Worm (Caenorhabditis elegans) whole organism, L4 larva: Measurements from ENCODE around the gene oac-48.

Experiments
- F10B5.3 ChIP-seq: sonication (generic microtip); optimal IDR thresholded peaks from 2 replicates; lab custom pipeline; 2016; ENCODE audit warnings: mild to moderate bottlenecking, missing genetic modification characterization, missing compliant biosample characterization
- F37D6.2 ChIP-seq: sonication (generic microtip); optimal IDR thresholded peaks from 2 replicates; lab custom pipeline; 2016; ENCODE audit warnings: mild to moderate bottlenecking, missing genetic modification characterization, missing compliant biosample characterization
- F44E2.7 ChIP-seq: fragments of 200-800 bp; sonication (Bioruptor generic); IDR thresholded peaks from 2 replicates; pipeline ENCODE4 v2.1.2; 2022; ENCODE audit warnings: missing genetic modification characterization, missing compliant biosample characterization
- R02D3.7 ChIP-seq: fragments of 150-350 bp; sonication (generic microtip); optimal IDR thresholded peaks from 3 replicates; lab custom pipeline; 2014; ENCODE audit warnings: missing biosample characterization, missing genetic modification characterization
- T20F7.1 ChIP-seq: fragments of 200-800 bp; sonication (Bioruptor generic); optimal IDR thresholded peaks from 2 replicates; lab custom pipeline; 2018; ENCODE audit warnings: mild to moderate bottlenecking, missing genetic modification characterization, missing compliant biosample characterization
- Y48G9A.11 ChIP-seq: fragments of 200-800 bp; sonication (Bioruptor generic); IDR thresholded peaks from 2 replicates; pipeline ENCODE4 v1.3.6; 2022; ENCODE audit warnings: missing genetic modification reagents, missing genetic modification characterization, missing compliant biosample characterization
- Y5F2A.4 ChIP-seq: fragments of 200-800 bp; sonication (Bioruptor generic); optimal IDR thresholded peaks from 2 replicates; lab custom pipeline; 2018; ENCODE audit warnings: mild to moderate bottlenecking, missing genetic modification characterization, missing compliant biosample characterization
- ZK337.2 ChIP-seq: fragments of 200-800 bp; sonication (Bioruptor generic); IDR thresholded peaks from 2 replicates; pipeline ENCODE4 v1.3.6; 2022; ENCODE audit warnings: missing genetic modification reagents, missing genetic modification characterization, missing compliant biosample characterization
- aha-1 ChIP-seq: fragments of 150-350 bp; peaks from one replicate; lab custom pipeline; 2014; ENCODE audit warnings: missing biosample characterization, missing genetic modification characterization
- ceh-20 ChIP-seq: fragments of 200-800 bp; sonication (Bioruptor generic); IDR thresholded peaks from 2 replicates; pipeline ENCODE4 v1.3.6; 2022; ENCODE audit warnings: missing genetic modification reagents, missing genetic modification characterization, missing compliant biosample characterization
- ceh-32 ChIP-seq: sonication (generic microtip); optimal IDR thresholded peaks from 2 replicates; lab custom pipeline; 2016; ENCODE audit warnings: mild to moderate bottlenecking, missing genetic modification characterization, missing compliant biosample characterization; ENCODE audit not compliant: poor library complexity
- ceh-82 ChIP-seq: sonication (generic microtip); optimal IDR thresholded peaks from 2 replicates; lab custom pipeline; 2017; ENCODE audit warnings: missing biosample characterization, missing genetic modification characterization
- ces-1 ChIP-seq: fragments of 150-350 bp; sonication (generic microtip); optimal IDR thresholded peaks from 4 replicates; lab custom pipeline; 2014; ENCODE audit warnings: missing biosample characterization, missing genetic modification reagents, missing genetic modification characterization
- daf-16 ChIP-seq, 3 experiments: sonication (generic microtip); optimal IDR thresholded peaks; 2 replicates each; lab custom pipeline; 2016 to 2017; ENCODE audit warnings: missing genetic modification characterization in 3 of 3, missing genetic modification reagents in 3 of 3, mild to moderate bottlenecking in 2 of 3, missing compliant biosample characterization in 2 of 3, missing biosample characterization in 1 of 3, moderate library complexity in 1 of 3
- daf-19 ChIP-seq: fragments of 200-800 bp; sonication (Bioruptor generic); conservative IDR thresholded peaks from 2 replicates; pipeline ENCODE4 v1.3.6; 2022; ENCODE audit warnings: missing genetic modification characterization, missing compliant biosample characterization
- dmd-8 ChIP-seq: fragments of 200-800 bp; sonication (Bioruptor generic); IDR thresholded peaks from 2 replicates; pipeline ENCODE4 v1.3.6; 2022; ENCODE audit warnings: missing genetic modification characterization, missing compliant biosample characterization
- fkh-10 ChIP-seq: fragments of 150-350 bp; optimal IDR thresholded peaks from 2 replicates; lab custom pipeline; 2014; ENCODE audit warnings: missing biosample characterization, missing genetic modification reagents, missing genetic modification characterization
- hmg-1.1 ChIP-seq: fragments of 200-800 bp; sonication (Bioruptor generic); IDR thresholded peaks from 2 replicates; pipeline ENCODE4 v1.3.6; 2022; ENCODE audit warnings: missing genetic modification reagents, missing genetic modification characterization, missing compliant biosample characterization
- jun-1 ChIP-seq: fragments of 150-350 bp; optimal IDR thresholded peaks from 2 replicates; lab custom pipeline; 2014; ENCODE audit warnings: missing biosample characterization, missing genetic modification reagents, missing genetic modification characterization
- lin-1 ChIP-seq: fragments of 200-800 bp; sonication (Bioruptor generic); IDR thresholded peaks from 2 replicates; pipeline ENCODE4 v1.3.6; 2022; ENCODE audit warnings: missing genetic modification reagents, missing genetic modification characterization, missing compliant biosample characterization
- lin-13 ChIP-seq: fragments of 150-350 bp; optimal IDR thresholded peaks from 2 replicates; lab custom pipeline; 2014; ENCODE audit warnings: missing biosample characterization, missing genetic modification reagents, missing genetic modification characterization
- lin-15B ChIP-seq: fragments of 150-350 bp; sonication (generic microtip); optimal IDR thresholded peaks from 3 replicates; lab custom pipeline; 2014; ENCODE audit warnings: missing biosample characterization, missing genetic modification characterization
- lin-39 ChIP-seq: fragments of 150-350 bp; optimal IDR thresholded peaks from 2 replicates; lab custom pipeline; 2014; ENCODE audit warnings: missing biosample characterization, missing genetic modification reagents, missing genetic modification characterization
- lsy-2 ChIP-seq, 2 experiments: fragments of 150-350 bp in 1 of 2; sonication (generic microtip) in 1 of 2; optimal IDR thresholded peaks; 2 replicates each; lab custom pipeline; 2014 to 2017; ENCODE audit warnings: missing biosample characterization in 2 of 2, missing genetic modification characterization in 2 of 2
- madf-9 ChIP-seq: fragments of 200-800 bp; sonication (Bioruptor generic); conservative IDR thresholded peaks from 2 replicates; pipeline ENCODE4 v1.3.6; 2022; ENCODE audit warnings: missing genetic modification reagents, missing genetic modification characterization, missing compliant biosample characterization
- mep-1 ChIP-seq: fragments of 150-350 bp; sonication (generic microtip); optimal IDR thresholded peaks from 3 replicates; lab custom pipeline; 2014; ENCODE audit warnings: missing biosample characterization, missing genetic modification characterization
- mes-2 ChIP-seq: sonication (generic microtip); optimal IDR thresholded peaks from 2 replicates; lab custom pipeline; 2016; ENCODE audit warnings: missing genotype, mild to moderate bottlenecking, missing genetic modification characterization, missing compliant biosample characterization; ENCODE audit not compliant: poor library complexity, severe bottlenecking
- nhr-102 ChIP-seq: sonication (generic microtip); optimal IDR thresholded peaks from 2 replicates; lab custom pipeline; 2016; ENCODE audit warnings: mild to moderate bottlenecking, missing genetic modification characterization, moderate library complexity, missing compliant biosample characterization
- nhr-237 ChIP-seq: sonication (generic microtip); optimal IDR thresholded peaks from 2 replicates; lab custom pipeline; 2017; ENCODE audit warnings: missing biosample characterization, missing genetic modification characterization
- nhr-41 ChIP-seq: fragments of 200-800 bp; sonication (Bioruptor generic); IDR thresholded peaks from 2 replicates; pipeline ENCODE4 v1.3.6; 2022; ENCODE audit warnings: missing genetic modification reagents, missing genetic modification characterization, missing compliant biosample characterization
- nhr-76 ChIP-seq: fragments of 150-350 bp; optimal IDR thresholded peaks from 2 replicates; lab custom pipeline; 2014; ENCODE audit warnings: missing biosample characterization, missing genetic modification characterization
- nhr-77 ChIP-seq: fragments of 150-350 bp; optimal IDR thresholded peaks from 2 replicates; lab custom pipeline; 2014; ENCODE audit warnings: missing biosample characterization, missing genetic modification characterization
- php-3 ChIP-seq: fragments of 200-800 bp; sonication (Bioruptor generic); IDR thresholded peaks from 2 replicates; pipeline ENCODE4 v1.3.6; 2022; ENCODE audit warnings: missing genetic modification reagents, missing genetic modification characterization, missing compliant biosample characterization
- pqm-1 ChIP-seq: sonication (generic microtip); optimal IDR thresholded peaks from 2 replicates; lab custom pipeline; 2017; ENCODE audit warnings: missing biosample characterization, missing genetic modification characterization
- snpc-1.2 ChIP-seq: fragments of 200-800 bp; sonication (Bioruptor generic); IDR thresholded peaks from 2 replicates; pipeline ENCODE4 v1.3.6; 2022; ENCODE audit warnings: missing genetic modification reagents, missing genetic modification characterization, missing compliant biosample characterization
- spr-1 ChIP-seq: sonication (generic microtip); optimal IDR thresholded peaks from 2 replicates; lab custom pipeline; 2016; ENCODE audit warnings: mild to moderate bottlenecking, missing genetic modification characterization, missing compliant biosample characterization
- spr-3 ChIP-seq: fragments of 200-800 bp; sonication (Bioruptor generic); optimal IDR thresholded peaks from 2 replicates; lab custom pipeline; 2018; ENCODE audit warnings: mild to moderate bottlenecking, missing genetic modification characterization, missing compliant biosample characterization
- tag-97 ChIP-seq: fragments of 200-800 bp; sonication (Bioruptor generic); IDR thresholded peaks from 2 replicates; pipeline ENCODE4 v1.3.6; 2022; ENCODE audit warnings: missing genetic modification characterization, missing compliant biosample characterization
- unc-62 ChIP-seq, 3 experiments: fragments of 150-350 bp in 1 of 3; sonication (generic microtip); optimal IDR thresholded peaks in 2 of 3; peaks in 1 of 3; 1 replicate in 1 of 3; 2 replicates in 2 of 3; lab custom pipeline; 2014 to 2017; ENCODE audit warnings: missing biosample characterization in 3 of 3, missing genetic modification characterization in 3 of 3, missing genetic modification reagents in 3 of 3, missing genotype in 1 of 3

The oac-48 gene

DNA sequence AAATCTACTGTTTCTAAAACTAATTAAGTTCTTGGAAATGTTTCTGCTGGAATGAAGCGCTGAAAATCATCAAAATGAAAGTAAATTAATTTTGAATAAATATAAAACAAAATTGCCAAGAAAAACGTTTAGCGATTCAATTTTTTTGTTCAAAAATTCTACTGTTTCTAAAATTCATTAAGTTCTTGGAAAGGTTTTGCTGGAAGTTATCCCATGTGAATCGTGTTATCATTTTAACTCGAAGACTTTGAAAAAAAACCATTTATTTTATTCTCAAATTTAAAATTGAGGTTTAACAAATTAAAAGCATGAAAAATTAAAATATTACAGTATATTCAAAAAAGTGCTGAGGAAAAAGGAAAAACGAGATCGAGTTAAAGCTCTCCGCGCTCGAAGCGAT lies 11.2 kb downstream of the oac-48 start:
- TF ChIP-seq fkh-10 (GFP tag; lab: Kevin White, UChicago) (no peak), snpc-1.2 (peak; percentile 18; the same call in 1 of the 2 replicates)

DNA sequence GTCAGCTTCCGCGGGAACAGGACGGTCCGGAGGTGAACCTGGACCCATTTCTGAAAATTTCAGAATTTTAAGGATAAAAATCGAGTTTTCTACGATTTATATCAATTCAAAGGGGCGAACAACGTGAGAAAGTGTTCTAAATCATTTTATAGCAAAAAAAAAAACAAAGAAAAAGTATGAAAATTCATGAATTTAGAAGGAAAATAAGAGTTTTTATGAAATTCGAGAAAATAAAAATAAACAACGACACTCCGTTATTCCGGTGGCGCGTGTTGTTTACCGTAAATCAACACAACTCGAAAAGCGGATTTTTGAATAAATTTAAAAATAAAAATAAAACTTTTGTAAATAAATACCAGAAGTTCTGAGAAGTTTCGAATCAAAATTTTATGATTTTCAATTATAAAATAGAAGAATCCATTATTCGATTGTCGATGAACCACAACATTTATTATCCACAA lies 13.4 kb downstream of the oac-48 start, which contains the start of gene nyn-1:
nyn-1 (minus strand) TSS at position 51 of the 461 bp plus-strand sequence.
- TF ChIP-seq nhr-237 (tag; lab: Kevin White, UChicago) (no peak), php-3 (GFP tag; lab: Robert Waterston, UW) (no peak), Y48G9A.11 (peak; percentile 100), nhr-76 (tag; lab: Kevin White, UChicago) (no peak), mep-1 (tag; lab: Kevin White, UChicago) (no peak), aha-1 (tag; lab: Kevin White, UChicago) (no peak), ces-1 (GFP tag; lab: Kevin White, UChicago) (no peak), ceh-32 (tag; lab: Kevin White, UChicago) (no peak), snpc-1.2 (peak; percentile 76), nhr-41 (GFP tag; lab: Robert Waterston, UW) (no peak), R02D3.7 (tag; lab: Kevin White, UChicago) (peak; percentile 37), lin-15B (tag; lab: Kevin White, UChicago) (no peak)

DNA sequence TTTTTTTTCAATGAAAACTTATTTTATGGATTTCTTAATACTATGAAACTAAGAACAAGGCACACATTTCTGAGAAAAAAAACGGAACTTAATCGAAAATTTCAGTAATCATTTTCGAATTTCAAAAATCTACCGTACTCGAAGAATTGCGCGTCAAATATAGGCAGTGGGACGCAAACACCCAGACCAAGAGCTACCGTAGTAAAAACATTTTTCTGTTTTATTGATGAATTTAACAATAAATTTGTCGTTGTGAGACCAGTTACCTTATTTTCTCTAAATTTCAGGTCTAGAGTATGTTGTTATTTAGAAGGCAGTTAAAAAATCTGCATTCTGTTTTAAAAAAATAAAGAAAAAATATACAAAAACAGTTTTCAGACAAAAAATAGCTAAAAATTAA lies 14.0 kb downstream of the oac-48 start:
- TF ChIP-seq ZK337.2 (no peak), madf-9 (GFP tag; lab: Robert Waterston, UW) (no peak), dmd-8 (no peak), F37D6.2 (tag; lab: Kevin White, UChicago) (no peak), mes-2 (tag; lab: Kevin White, UChicago) (no peak), pqm-1 (tag; lab: Kevin White, UChicago) (no peak), snpc-1.2 (peak; percentile 78), Y48G9A.11 (peak; percentile 70), ceh-82 (tag; lab: Kevin White, UChicago) (no peak), F44E2.7 (GFP tag; lab: Robert Waterston, UW) (no peak), lin-39 (tag; lab: Kevin White, UChicago) (no peak)

DNA sequence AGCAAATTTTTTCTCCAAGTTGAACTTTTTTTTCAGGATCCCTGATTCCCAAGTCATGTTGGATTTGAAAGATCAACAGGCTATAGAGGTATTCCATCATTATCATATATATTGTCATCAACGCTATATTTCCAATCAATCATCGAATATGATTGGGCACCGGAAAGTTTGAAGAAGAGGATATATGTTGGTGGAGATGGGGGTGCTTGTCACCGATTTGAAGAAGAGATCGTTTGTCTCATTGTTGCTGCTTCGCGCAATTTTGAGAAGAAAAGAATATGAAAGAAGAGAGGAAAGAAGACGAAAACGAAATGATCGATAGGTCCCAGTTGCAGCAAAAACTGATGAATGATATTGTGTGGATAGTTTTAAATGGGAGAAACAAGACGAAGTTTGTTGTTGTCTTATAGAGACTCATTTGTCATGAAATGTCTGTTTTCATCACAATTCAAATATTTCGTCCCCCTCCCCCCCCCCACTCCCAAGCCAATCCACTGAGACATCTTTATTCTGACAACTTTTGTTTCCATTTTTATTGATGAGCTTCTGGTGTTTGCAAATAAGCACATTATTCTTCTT lies 15.8 kb downstream of the oac-48 start, which contains the start of gene T23G4.2:
T23G4.2 (minus strand) TSS at position 255 of the 579 bp plus-strand sequence.
- TF ChIP-seq Y5F2A.4 (GFP tag; lab: Kevin White, UChicago) (no peak), madf-9 (GFP tag; lab: Robert Waterston, UW) (no peak), jun-1 (tag; lab: Kevin White, UChicago) (no peak), mes-2 (tag; lab: Kevin White, UChicago) (no peak), spr-1 (tag; lab: Kevin White, UChicago) (no peak), lin-1 (GFP tag; lab: Robert Waterston, UW) (no peak), mep-1 (tag; lab: Kevin White, UChicago) (no peak), lin-13 (GFP tag; lab: Kevin White, UChicago) (no peak), ceh-82 (tag; lab: Kevin White, UChicago) (no peak), ceh-20 (GFP tag; lab: Robert Waterston, UW) (0 out of 2 replicates have a peak, but pooled peaks have one; percentile 30), unc-62 (GFP tag; optimal IDR thresholded peaks at IDR 0.05 in 1 of 2; lab: Kevin White, UChicago) (peak in 1 of 2 experiments; percentile 99), unc-62 (tag; optimal IDR thresholded peaks at IDR 0.05; lab: Kevin White, UChicago) (no peak), hmg-1.1 (GFP tag; lab: Robert Waterston, UW) (no peak), lsy-2 (tag; optimal IDR thresholded peaks at IDR 0.05; lab: Kevin White, UChicago) (no peak), lin-39 (tag; lab: Kevin White, UChicago) (no peak), spr-3 (no peak), T20F7.1 (GFP tag; lab: Kevin White, UChicago) (no peak), tag-97 (GFP tag; lab: Robert Waterston, UW) (no peak), F10B5.3 (tag; lab: Kevin White, UChicago) (no peak), nhr-102 (no peak), aha-1 (tag; lab: Kevin White, UChicago) (peak; percentile 28), nhr-77 (tag; lab: Kevin White, UChicago) (no peak), daf-19 (GFP tag; lab: Robert Waterston, UW) (no peak), daf-16 (GFP tag; optimal IDR thresholded peaks at IDR 0.05; lab: Kevin White, UChicago) (no peak), daf-16 (tag; optimal IDR thresholded peaks at IDR 0.05; lab: Kevin White, UChicago) (no peak)
- TF ChIP-seq, all 104 proteins: peak for 3
